Worm (Caenorhabditis elegans) whole organism, L2 larva: ENCODE data around the gene Y46G5A.36.

Source experiments
- R02D3.7 ChIP-seq: fragments of 150-350 bp; optimal IDR thresholded peaks from 2 replicates; lab custom pipeline; 2014; ENCODE audit warnings: missing biosample characterization, missing genetic modification characterization
- ama-1 ChIP-seq: fragments of 150-350 bp; optimal IDR thresholded peaks from 2 replicates; lab custom pipeline; 2018; ENCODE audit warnings: inconsistent platforms
- elt-3 ChIP-seq: sonication (generic microtip); optimal IDR thresholded peaks from 2 replicates; lab custom pipeline; 2017; ENCODE audit warnings: missing biosample characterization, missing genetic modification characterization
- fos-1 ChIP-seq: fragments of 150-350 bp; optimal IDR thresholded peaks from 2 replicates; lab custom pipeline; 2014; ENCODE audit warnings: missing biosample characterization, missing genetic modification characterization
- nhr-11 ChIP-seq: fragments of 150-350 bp; optimal IDR thresholded peaks from 2 replicates; lab custom pipeline; 2014; ENCODE audit warnings: missing biosample characterization, missing genetic modification characterization
- nhr-237 ChIP-seq: fragments of 150-350 bp; optimal IDR thresholded peaks from 2 replicates; lab custom pipeline; 2014; ENCODE audit warnings: missing biosample characterization, missing genetic modification characterization
- nhr-25 ChIP-seq: fragments of 150-350 bp; sonication (generic microtip); optimal IDR thresholded peaks from 3 replicates; lab custom pipeline; 2014; ENCODE audit warnings: missing biosample characterization, missing genetic modification characterization
- snpc-4 ChIP-seq: fragments of 150-350 bp; optimal IDR thresholded peaks from 2 replicates; lab custom pipeline; 2014; ENCODE audit warnings: missing biosample characterization, missing genetic modification characterization
- ztf-1 ChIP-seq: fragments of 200-800 bp; sonication (Bioruptor generic); conservative IDR thresholded peaks from 2 replicates; pipeline ENCODE4 v1.3.6; 2022; ENCODE audit warnings: missing genetic modification characterization, missing compliant biosample characterization
- ztf-4 ChIP-seq: fragments of 150-350 bp; optimal IDR thresholded peaks from 2 replicates; lab custom pipeline; 2014; ENCODE audit warnings: missing biosample characterization, missing genetic modification characterization

ce11 chrII:12776379-12776778, 47.1 kb upstream of the Y46G5A.36 start, which contains the start of gene Y46G5A.34:
- TF ChIP-seq nhr-11 (tag; lab: Kevin White, UChicago) = no peak
- TF ChIP-seq elt-3 (tag; lab: Kevin White, UChicago) = no peak
- TF ChIP-seq nhr-25 (tag; lab: Kevin White, UChicago) = no peak
- TF ChIP-seq nhr-237 (tag; lab: Kevin White, UChicago) = no peak
- no peak for TF ChIP-seq ama-1 (lab: Kevin White, UChicago)
- TF ChIP-seq snpc-4 (tag; lab: Kevin White, UChicago) = no peak
- TF ChIP-seq ztf-1 (GFP tag; lab: Robert Waterston, UW) = no peak
- TF ChIP-seq ztf-4 (tag; lab: Kevin White, UChicago) = no peak
- no peak for TF ChIP-seq R02D3.7 (tag; lab: Kevin White, UChicago)
- no peak for TF ChIP-seq fos-1
